Worm (Caenorhabditis elegans): Measurements from ENCODE around the gene C47D12.2.

The C47D12.2 gene

DNA sequence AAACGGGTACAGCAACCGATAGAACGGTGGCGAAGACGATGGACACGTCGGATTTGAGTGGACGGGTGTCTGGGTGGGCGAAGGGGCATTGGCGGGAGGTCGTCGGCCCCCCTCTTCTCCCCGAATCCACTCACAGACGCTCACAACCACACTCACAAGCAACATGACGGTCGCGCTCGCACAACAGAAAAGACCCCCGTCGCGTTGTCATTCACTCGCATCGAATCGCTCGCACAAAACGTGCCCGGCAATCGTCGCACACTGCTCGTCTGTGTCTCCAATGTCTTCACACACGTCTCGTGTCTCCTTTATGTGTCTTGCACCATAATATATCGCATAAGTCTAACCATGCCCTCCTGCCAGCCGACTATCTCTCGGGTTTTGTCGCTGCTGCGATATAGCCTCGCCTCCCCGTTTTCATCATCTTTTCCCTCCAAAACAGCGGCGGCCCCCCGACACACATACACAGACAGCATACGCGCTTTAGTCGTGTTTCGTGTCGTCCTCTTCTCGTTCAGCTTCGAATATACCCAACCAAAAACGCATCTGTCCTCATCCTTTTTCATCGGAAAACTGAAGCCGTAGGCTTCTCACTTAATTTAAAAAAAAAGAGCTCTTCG, 41.9 kb upstream of the C47D12.2 start (continued):
- TF ChIP-seq hlh-15 (tag; optimal IDR thresholded peaks at IDR 0.05), result no peak
- TF ChIP-seq rnt-1 (tag; optimal IDR thresholded peaks at IDR 0.05), result peak; percentile 86
- TF ChIP-seq odd-2 (tag; optimal IDR thresholded peaks at IDR 0.05), result no peak
- TF ChIP-seq T23F11.4 (GFP tag; optimal IDR thresholded peaks at IDR 0.05), result peak; percentile 36
- TF ChIP-seq pha-2 (tag; optimal IDR thresholded peaks at IDR 0.05), result peak; percentile 28
- TF ChIP-seq gmeb-2 (tag; optimal IDR thresholded peaks at IDR 0.05), result no peak
- no peak for TF ChIP-seq K02D7.2 (tag; optimal IDR thresholded peaks at IDR 0.05)
- TF ChIP-seq hlh-6 (tag; optimal IDR thresholded peaks at IDR 0.05), result peak; percentile 46
- TF ChIP-seq pha-4 (tag; optimal IDR thresholded peaks at IDR 0.05), result no peak
- peak; percentile 18 for TF ChIP-seq che-1 (tag; optimal IDR thresholded peaks at IDR 0.05)
- peak; percentile 48 for TF ChIP-seq hlh-8 (tag; optimal IDR thresholded peaks at IDR 0.05)
- peak; percentile 91 for TF ChIP-seq nfya-1 (tag; optimal IDR thresholded peaks at IDR 0.05)
- TF ChIP-seq ceh-30 (tag; optimal IDR thresholded peaks at IDR 0.05), result no peak
- peak; percentile 34 for TF ChIP-seq unc-42 (tag; optimal IDR thresholded peaks at IDR 0.05)
- no peak for TF ChIP-seq pqm-1 (tag; optimal IDR thresholded peaks at IDR 0.05)
- TF ChIP-seq ref-2 (tag; optimal IDR thresholded peaks at IDR 0.05), result peak; percentile 93
- TF ChIP-seq tbx-7 (tag; optimal IDR thresholded peaks at IDR 0.05), result peak; percentile 24
- TF ChIP-seq fkh-10 (GFP tag; optimal IDR thresholded peaks at IDR 0.05), result no peak
- TF ChIP-seq elt-2 (tag; optimal IDR thresholded peaks at IDR 0.05), result peak; percentile 54
- TF ChIP-seq dmd-4 (tag; optimal IDR thresholded peaks at IDR 0.05; ENCODE audit: borderline replicate concordance), result no peak
- peak; percentile 42 for TF ChIP-seq ceh-6 (GFP tag; optimal IDR thresholded peaks at IDR 0.05)
- peak; percentile 64 for TF ChIP-seq ceh-19 (GFP tag; optimal IDR thresholded peaks at IDR 0.05)
- TF ChIP-seq pat-9 (tag; optimal IDR thresholded peaks at IDR 0.05), result peak; percentile 19
- no peak for TF ChIP-seq ama-1 (optimal IDR thresholded peaks at IDR 0.05)
- TF ChIP-seq mec-3 (tag; optimal IDR thresholded peaks at IDR 0.05; ENCODE audit: borderline replicate concordance), result no peak
- TF ChIP-seq K09A11.1 (tag; optimal IDR thresholded peaks at IDR 0.05; ENCODE audit: insufficient read depth), result peak; percentile 54
- TF ChIP-seq ztf-16 (tag; optimal IDR thresholded peaks at IDR 0.05), result peak; percentile 65
- TF ChIP-seq C08G9.2 (tag; optimal IDR thresholded peaks at IDR 0.05), result peak; percentile 40

DNA sequence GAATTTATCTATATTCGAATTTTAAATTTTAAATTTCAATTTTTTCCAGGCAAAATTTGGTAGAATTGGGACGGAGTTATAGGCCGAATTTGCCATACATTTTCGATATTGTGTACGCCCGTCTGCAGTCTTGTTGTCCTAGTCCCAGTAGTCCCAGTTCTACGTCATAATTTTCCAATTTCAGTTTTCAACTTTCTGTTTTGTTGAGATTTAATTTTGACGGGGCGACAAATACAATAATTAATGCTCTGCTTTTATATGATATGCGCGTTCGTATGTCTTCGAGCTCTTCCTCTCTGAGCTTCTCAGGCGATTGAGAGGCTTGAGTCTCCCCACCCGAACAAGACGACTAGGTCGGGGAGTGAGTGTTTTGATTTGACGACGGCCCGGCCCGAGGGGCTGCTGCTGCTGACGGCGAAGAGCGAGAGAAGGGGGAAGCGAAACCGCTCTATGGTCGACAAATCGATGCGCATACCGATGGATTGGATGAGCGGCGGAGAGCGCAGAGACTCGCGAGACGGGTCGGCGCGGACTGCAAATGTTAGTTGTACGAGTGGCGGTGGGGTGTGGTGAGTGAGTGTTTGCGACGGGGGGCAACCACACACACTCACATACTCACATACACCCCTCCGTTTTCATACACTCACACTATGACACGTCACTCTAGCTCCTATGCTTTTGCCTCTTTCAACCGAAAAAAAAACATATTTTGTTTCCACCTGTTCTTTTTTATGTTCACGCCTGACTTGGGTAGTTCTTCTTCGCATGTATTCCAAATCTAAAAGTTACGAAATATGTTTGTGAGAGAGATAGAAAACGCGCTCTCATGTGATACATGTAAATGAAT, 41.2 kb upstream of the C47D12.2 start:
- peak; percentile 84 for TF ChIP-seq ceh-22 (tag; optimal IDR thresholded peaks at IDR 0.05)
- TF ChIP-seq che-1 (tag; optimal IDR thresholded peaks at IDR 0.05), result no peak
- peak; percentile 97 for TF ChIP-seq tbx-2 (tag; optimal IDR thresholded peaks at IDR 0.05)
- peak; percentile 93 for TF ChIP-seq ceh-31 (tag; optimal IDR thresholded peaks at IDR 0.05)
- TF ChIP-seq ceh-9 (tag; optimal IDR thresholded peaks at IDR 0.05), result no peak
- TF ChIP-seq ceh-34 (tag; optimal IDR thresholded peaks at IDR 0.05), result peak; percentile 90
- peak; percentile 65 for TF ChIP-seq ceh-6 (GFP tag; optimal IDR thresholded peaks at IDR 0.05)
- peak; percentile 67 for TF ChIP-seq ceh-14 (tag; optimal IDR thresholded peaks at IDR 0.05)
- no peak for TF ChIP-seq pha-4 (tag; optimal IDR thresholded peaks at IDR 0.05)
- TF ChIP-seq tbx-7 (tag; optimal IDR thresholded peaks at IDR 0.05), result peak; percentile 33
- peak; percentile 59 for TF ChIP-seq sdc-2 (tag; optimal IDR thresholded peaks at IDR 0.05)
- TF ChIP-seq ahr-1 (tag; optimal IDR thresholded peaks at IDR 0.05), result no peak
- TF ChIP-seq npax-4 (tag; optimal IDR thresholded peaks at IDR 0.05), result no peak
- TF ChIP-seq hlh-6 (tag; optimal IDR thresholded peaks at IDR 0.05), result peak; percentile 82
- peak; percentile 66 for TF ChIP-seq syd-9 (tag; optimal IDR thresholded peaks at IDR 0.05)
- TF ChIP-seq elt-4 (tag; optimal IDR thresholded peaks at IDR 0.05), result peak; percentile 6
- peak; percentile 60 for TF ChIP-seq hlh-30 (tag; optimal IDR thresholded peaks at IDR 0.05; ENCODE audit: insufficient read depth)
- peak; percentile 53 for TF ChIP-seq T23F11.4 (GFP tag; optimal IDR thresholded peaks at IDR 0.05)
- TF ChIP-seq unc-42 (tag; optimal IDR thresholded peaks at IDR 0.05), result peak; percentile 54
- peak; percentile 88 for TF ChIP-seq ceh-18 (tag; optimal IDR thresholded peaks at IDR 0.05)
- no peak for TF ChIP-seq hlh-13 (GFP tag; optimal IDR thresholded peaks at IDR 0.05)
- peak; percentile 57 for TF ChIP-seq ceh-19 (GFP tag; optimal IDR thresholded peaks at IDR 0.05)
- peak; percentile 56 for TF ChIP-seq lim-6 (tag; optimal IDR thresholded peaks at IDR 0.05)
- peak; percentile 52 for TF ChIP-seq fkh-6 (tag; optimal IDR thresholded peaks at IDR 0.05)
- peak; percentile 92 for TF ChIP-seq ceh-48 (tag; optimal IDR thresholded peaks at IDR 0.05)
- no peak for TF ChIP-seq ceh-30 (tag; optimal IDR thresholded peaks at IDR 0.05)
- peak; percentile 89 for TF ChIP-seq pros-1 (tag; optimal IDR thresholded peaks at IDR 0.05)
- TF ChIP-seq ceh-2 (tag; optimal IDR thresholded peaks at IDR 0.05), result peak; percentile 69
- no peak for TF ChIP-seq ceh-24 (tag; optimal IDR thresholded peaks at IDR 0.05)
- TF ChIP-seq hlh-8 (tag; optimal IDR thresholded peaks at IDR 0.05), result peak; percentile 82

Data from whole organism, late embryonic.